Worm (Caenorhabditis elegans) whole organism, L2 larva: ENCODE data around the gene ZC373.5.

Experiments
- elt-1 ChIP-seq: fragments of 150-350 bp; optimal IDR thresholded peaks from 2 replicates; lab custom pipeline; 2014; ENCODE audit warnings: missing biosample characterization, missing genetic modification characterization
- lin-39 ChIP-seq: fragments of 150-350 bp; optimal IDR thresholded peaks from 2 replicates; lab custom pipeline; 2014; ENCODE audit warnings: missing biosample characterization, missing genetic modification reagents, missing genetic modification characterization

DNA sequence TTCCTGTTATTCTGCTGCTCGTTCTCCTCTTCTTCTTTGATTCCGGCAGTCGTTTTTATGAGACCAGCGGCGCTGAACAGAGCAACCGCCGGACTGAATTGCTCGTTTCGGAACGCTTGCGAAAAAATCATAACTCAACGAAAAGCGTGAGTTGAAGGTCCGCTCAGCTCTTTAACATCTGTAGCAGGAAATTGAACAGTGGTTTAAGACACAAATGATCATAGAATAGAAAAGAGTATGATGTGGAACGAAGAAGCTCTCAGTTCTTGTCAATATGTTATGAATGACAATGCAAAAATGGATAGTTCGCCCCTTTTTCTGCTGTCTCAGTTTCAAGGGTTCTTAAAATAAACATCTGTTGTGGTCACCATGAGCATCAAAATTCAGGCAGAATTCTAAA is 39.5 kb upstream of the ZC373.5 start:
- TF ChIP-seq elt-1 (tag; lab: Kevin White, UChicago) = no peak
- TF ChIP-seq lin-39 (tag; lab: Kevin White, UChicago) = no peak
